Worm (Caenorhabditis elegans) whole organism, L1 larva: ENCODE results near the gene ZK666.1.

Experiments used
- C16A3.4 ChIP-seq: fragments of 150-350 bp; optimal IDR thresholded peaks from 2 replicates; lab custom pipeline; 2014; ENCODE audit warnings: missing biosample characterization, missing genetic modification characterization
- C34B4.2 ChIP-seq: sonication (generic microtip); optimal IDR thresholded peaks from 2 replicates; lab custom pipeline; 2017; ENCODE audit warnings: mild to moderate bottlenecking, missing genetic modification characterization, missing compliant biosample characterization
- Y116A8C.19 ChIP-seq: sonication (generic microtip); optimal IDR thresholded peaks from 2 replicates; lab custom pipeline; 2016; ENCODE audit warnings: missing compliant biosample characterization, missing genetic modification characterization, borderline replicate concordance
- aha-1 ChIP-seq: fragments of 150-350 bp; optimal IDR thresholded peaks from 2 replicates; lab custom pipeline; 2014; ENCODE audit warnings: missing biosample characterization, missing genetic modification characterization
- ama-1 ChIP-seq: fragments of 150-350 bp; optimal IDR thresholded peaks from 2 replicates; lab custom pipeline; 2014
- blmp-1 ChIP-seq: fragments of 150-350 bp; optimal IDR thresholded peaks from 2 replicates; lab custom pipeline; 2014; ENCODE audit warnings: missing biosample characterization, missing genetic modification characterization
- ceh-82 ChIP-seq, 3 experiments: fragments of 150-350 bp in 1 of 3; sonication (generic microtip) in 2 of 3; optimal IDR thresholded peaks; 2 replicates each; lab custom pipeline; 2014 to 2017; ENCODE audit warnings: missing biosample characterization in 3 of 3, missing genetic modification characterization in 3 of 3
- ceh-88 ChIP-seq: fragments of 200-800 bp; sonication (Bioruptor generic); IDR thresholded peaks from 2 replicates; pipeline ENCODE4 v1.3.6; 2022; ENCODE audit warnings: missing genetic modification characterization, missing compliant biosample characterization
- ceh-90 ChIP-seq: sonication (generic microtip); optimal IDR thresholded peaks from 2 replicates; lab custom pipeline; 2016; ENCODE audit warnings: missing genetic modification characterization, missing compliant biosample characterization
- ces-1 ChIP-seq: fragments of 150-350 bp; optimal IDR thresholded peaks from 2 replicates; lab custom pipeline; 2014; ENCODE audit warnings: missing biosample characterization, missing genetic modification reagents, missing genetic modification characterization
- dsc-1 ChIP-seq: sonication (generic microtip); optimal IDR thresholded peaks from 2 replicates; lab custom pipeline; 2016; ENCODE audit warnings: mild to moderate bottlenecking, missing genetic modification characterization, missing compliant biosample characterization
- efl-1 ChIP-seq, 4 experiments: fragments of 150-350 bp; optimal IDR thresholded peaks in 3 of 4; peaks in 1 of 4; 1 replicate in 1 of 4; 2 replicates in 3 of 4; lab custom pipeline; 2014; ENCODE audit warnings: missing biosample characterization in 2 of 4, missing genetic modification characterization in 2 of 4, missing genetic modification reagents in 2 of 4
- efl-3 ChIP-seq: fragments of 200-800 bp; sonication (Bioruptor generic); optimal IDR thresholded peaks from 2 replicates; lab custom pipeline; 2018; ENCODE audit warnings: mild to moderate bottlenecking, missing genetic modification characterization, missing compliant biosample characterization
- egl-27 ChIP-seq, 2 experiments: fragments of 150-350 bp in 1 of 2; sonication (generic microtip); optimal IDR thresholded peaks; 3 replicates each; lab custom pipeline; 2017 to 2018; ENCODE audit warnings: missing biosample characterization in 2 of 2, missing genetic modification characterization in 2 of 2, missing genetic modification reagents in 2 of 2
- elt-2 ChIP-seq: sonication (generic microtip); optimal IDR thresholded peaks from 2 replicates; lab custom pipeline; 2016; ENCODE audit warnings: missing genetic modification characterization, mild to moderate bottlenecking, inconsistent platforms, missing compliant biosample characterization, missing genetic modification reagents
- elt-3 ChIP-seq, 6 experiments: fragments of 150-350 bp in 1 of 6; sonication (generic microtip); optimal IDR thresholded peaks; 2 replicates each; lab custom pipeline; 2017 to 2018; ENCODE audit warnings: missing biosample characterization in 6 of 6, missing genetic modification characterization in 6 of 6, inconsistent platforms in 1 of 6
- fkh-10 ChIP-seq: sonication (generic microtip); optimal IDR thresholded peaks from 2 replicates; lab custom pipeline; 2017; ENCODE audit warnings: missing biosample characterization, missing genetic modification reagents, missing genetic modification characterization
- fkh-4 ChIP-seq: sonication (generic microtip); optimal IDR thresholded peaks from 2 replicates; lab custom pipeline; 2016; ENCODE audit warnings: missing compliant biosample characterization, missing genetic modification characterization, borderline replicate concordance
- fos-1 ChIP-seq: fragments of 150-350 bp; optimal IDR thresholded peaks from 2 replicates; lab custom pipeline; 2014; ENCODE audit warnings: missing biosample characterization, missing genetic modification characterization
- grh-1 ChIP-seq: fragments of 200-800 bp; sonication (Bioruptor generic); IDR thresholded peaks from 2 replicates; pipeline ENCODE4 v1.3.6; 2022; ENCODE audit warnings: missing genetic modification reagents, missing genetic modification characterization, missing compliant biosample characterization
- hlh-17 ChIP-seq: fragments of 200-800 bp; sonication (Bioruptor generic); optimal IDR thresholded peaks from 2 replicates; lab custom pipeline; 2018; ENCODE audit warnings: missing genetic modification characterization, mild to moderate bottlenecking, missing compliant biosample characterization, moderate library complexity, borderline replicate concordance
- hlh-4 ChIP-seq: sonication (generic microtip); optimal IDR thresholded peaks from 2 replicates; lab custom pipeline; 2016; ENCODE audit warnings: mild to moderate bottlenecking, missing genetic modification characterization, missing compliant biosample characterization
- hpl-2 ChIP-seq: fragments of 150-350 bp; optimal IDR thresholded peaks from 2 replicates; lab custom pipeline; 2014; ENCODE audit warnings: missing biosample characterization, missing genetic modification reagents, missing genetic modification characterization
- irx-1 ChIP-seq: sonication (generic microtip); optimal IDR thresholded peaks from 2 replicates; lab custom pipeline; 2016; ENCODE audit warnings: missing genetic modification characterization, missing compliant biosample characterization
- lin-15B ChIP-seq: fragments of 150-350 bp; sonication (generic microtip); optimal IDR thresholded peaks from 3 replicates; lab custom pipeline; 2014; ENCODE audit warnings: missing biosample characterization, missing genetic modification characterization
- lin-35 ChIP-seq, 2 experiments: fragments of 150-350 bp; optimal IDR thresholded peaks; 2 replicates each; lab custom pipeline; 2014; ENCODE audit warnings: missing biosample characterization in 2 of 2, missing genetic modification characterization in 2 of 2, missing genetic modification reagents in 2 of 2
- lin-39 ChIP-seq: fragments of 150-350 bp; optimal IDR thresholded peaks from 2 replicates; lab custom pipeline; 2014; ENCODE audit warnings: missing biosample characterization, missing genetic modification reagents, missing genetic modification characterization
- lir-3 ChIP-seq: sonication (generic microtip); optimal IDR thresholded peaks from 2 replicates; lab custom pipeline; 2016; ENCODE audit warnings: mild to moderate bottlenecking, missing genetic modification characterization, moderate library complexity, missing compliant biosample characterization; ENCODE audit not compliant: poor library complexity
- lsy-2 ChIP-seq, 2 experiments: fragments of 150-350 bp; optimal IDR thresholded peaks; 2 replicates each; lab custom pipeline; 2014; ENCODE audit warnings: missing biosample characterization in 2 of 2, missing genetic modification characterization in 2 of 2
- nhr-11 ChIP-seq: fragments of 150-350 bp; optimal IDR thresholded peaks from 2 replicates; lab custom pipeline; 2014; ENCODE audit warnings: missing biosample characterization, missing genetic modification characterization
- nhr-20 ChIP-seq: sonication (generic microtip); optimal IDR thresholded peaks from 2 replicates; lab custom pipeline; 2016; ENCODE audit warnings: mild to moderate bottlenecking, missing genetic modification characterization, missing compliant biosample characterization
- nhr-28 ChIP-seq: fragments of 150-350 bp; optimal IDR thresholded peaks from 2 replicates; lab custom pipeline; 2014; ENCODE audit warnings: missing biosample characterization, missing genetic modification characterization
- nhr-47 ChIP-seq: sonication (generic microtip); optimal IDR thresholded peaks from 2 replicates; lab custom pipeline; 2016; ENCODE audit warnings: mild to moderate bottlenecking, missing genetic modification characterization, moderate library complexity, missing compliant biosample characterization
- nhr-71 ChIP-seq: sonication (generic microtip); optimal IDR thresholded peaks from 2 replicates; lab custom pipeline; 2016; ENCODE audit warnings: mild to moderate bottlenecking, missing genetic modification characterization, moderate library complexity, missing compliant biosample characterization
- nhr-76 ChIP-seq: sonication (generic microtip); optimal IDR thresholded peaks from 2 replicates; lab custom pipeline; 2017; ENCODE audit warnings: missing biosample characterization, missing genetic modification characterization
- nhr-85 ChIP-seq: sonication (generic microtip); peaks from one replicate; lab custom pipeline; 2016; ENCODE audit warnings: missing genetic modification characterization, inconsistent platforms, missing compliant biosample characterization
- nhr-90 ChIP-seq: sonication (generic microtip); optimal IDR thresholded peaks from 2 replicates; lab custom pipeline; 2016; ENCODE audit warnings: mild to moderate bottlenecking, missing genetic modification characterization, missing compliant biosample characterization; ENCODE audit not compliant: poor library complexity
- pqm-1 ChIP-seq: sonication (generic microtip); optimal IDR thresholded peaks from 3 replicates; lab custom pipeline; 2017; ENCODE audit warnings: missing biosample characterization, missing genetic modification characterization
- snpc-4 ChIP-seq: fragments of 150-350 bp; optimal IDR thresholded peaks from 2 replicates; lab custom pipeline; 2014; ENCODE audit warnings: missing biosample characterization, missing genetic modification characterization
- snu-23 ChIP-seq: sonication (generic microtip); optimal IDR thresholded peaks from 2 replicates; lab custom pipeline; 2016; ENCODE audit warnings: missing genetic modification characterization, missing compliant biosample characterization
- sox-4 ChIP-seq: sonication (generic microtip); optimal IDR thresholded peaks from 2 replicates; lab custom pipeline; 2016; ENCODE audit warnings: missing genetic modification characterization, missing compliant biosample characterization
- tbx-2 ChIP-seq: sonication (generic microtip); optimal IDR thresholded peaks from 2 replicates; lab custom pipeline; 2016; ENCODE audit warnings: missing genetic modification characterization, missing compliant biosample characterization
- unc-86 ChIP-seq: sonication (generic microtip); optimal IDR thresholded peaks from 2 replicates; lab custom pipeline; 2016; ENCODE audit warnings: missing genetic modification characterization, missing compliant biosample characterization
- unc-98 ChIP-seq: fragments of 200-800 bp; sonication (Bioruptor generic); IDR thresholded peaks from 2 replicates; pipeline ENCODE4 v1.3.6; 2022; ENCODE audit warnings: missing genetic modification characterization, missing compliant biosample characterization
- vab-15 ChIP-seq: sonication (generic microtip); optimal IDR thresholded peaks from 2 replicates; lab custom pipeline; 2017; ENCODE audit warnings: missing genotype, mild to moderate bottlenecking, missing genetic modification characterization, missing compliant biosample characterization
- xbp-1 ChIP-seq: sonication (generic microtip); optimal IDR thresholded peaks from 2 replicates; lab custom pipeline; 2016; ENCODE audit warnings: missing genetic modification characterization, missing compliant biosample characterization
- ztf-11 ChIP-seq, 2 experiments: sonication (generic microtip); optimal IDR thresholded peaks; 2 replicates each; lab custom pipeline; 2016 to 2017; ENCODE audit warnings: missing genetic modification characterization in 2 of 2, missing biosample characterization in 1 of 2, missing compliant biosample characterization in 1 of 2

The ZK666.1 gene

ce11 chrII:10450335-10450734 lies 20.8 kb downstream of the ZK666.1 start:
- TF ChIP-seq blmp-1 (tag; lab: Kevin White, UChicago) (peak; percentile 11), hlh-17 (no peak), nhr-28 (tag; lab: Kevin White, UChicago) (no peak), ztf-11 (tag; optimal IDR thresholded peaks at IDR 0.05; lab: Kevin White, UChicago) (no peak), lin-15B (no peak), hpl-2 (no peak), grh-1 (no peak), elt-2 (tag; lab: Kevin White, UChicago) (peak; percentile 37), nhr-71 (tag; lab: Kevin White, UChicago) (peak; percentile 27), elt-3 (tag; optimal IDR thresholded peaks at IDR 0.05; lab: Kevin White, UChicago) (no peak), ceh-82 (tag; optimal IDR thresholded peaks at IDR 0.05; lab: Kevin White, UChicago) (no peak), efl-1 (optimal IDR thresholded peaks at IDR 0.05; lab: Kevin White, UChicago) (peak in 1 of 2 experiments; percentile 12), efl-1 (GFP tag; optimal IDR thresholded peaks at IDR 0.05 in 1 of 2; lab: Kevin White, UChicago) (peak in 1 of 2 experiments; percentile 18), ceh-88 (GFP tag; lab: Robert Waterston, UW) (no peak), lir-3 (tag; lab: Kevin White, UChicago) (no peak), fkh-4 (tag; lab: Kevin White, UChicago) (no peak), xbp-1 (tag; lab: Kevin White, UChicago) (no peak), efl-3 (no peak), lin-35 (GFP tag; optimal IDR thresholded peaks at IDR 0.05; lab: Kevin White, UChicago) (peak in 1 of 2 experiments; percentile 22), egl-27 (tag; optimal IDR thresholded peaks at IDR 0.05; lab: Kevin White, UChicago) (no peak), nhr-90 (tag; lab: Kevin White, UChicago) (peak; percentile 35), aha-1 (no peak), nhr-85 (tag; lab: Kevin White, UChicago) (peak; percentile 12), nhr-20 (tag; lab: Kevin White, UChicago) (no peak), C34B4.2 (tag; lab: Kevin White, UChicago) (no peak), fkh-10 (GFP tag; lab: Kevin White, UChicago) (no peak), pqm-1 (no peak), nhr-47 (peak; percentile 10), snu-23 (GFP tag; lab: Kevin White, UChicago) (peak; percentile 30), fos-1 (tag; lab: Kevin White, UChicago) (no peak), Y116A8C.19 (tag; lab: Kevin White, UChicago) (no peak), C16A3.4 (tag; lab: Kevin White, UChicago) (no peak), lsy-2 (tag; optimal IDR thresholded peaks at IDR 0.05; lab: Kevin White, UChicago) (peak in 1 of 2 experiments; percentile 18), dsc-1 (tag; lab: Kevin White, UChicago) (no peak), unc-98 (GFP tag; lab: Robert Waterston, UW) (no peak), nhr-11 (tag; lab: Kevin White, UChicago) (no peak), tbx-2 (tag; lab: Kevin White, UChicago) (peak; percentile 11), unc-86 (tag; lab: Kevin White, UChicago) (no peak), ama-1 (lab: Kevin White, UChicago) (peak; percentile 69), hlh-4 (tag; lab: Kevin White, UChicago) (no peak), ceh-90 (tag; lab: Kevin White, UChicago) (no peak)
- TF ChIP-seq, all 84 proteins: peak for 12

- TF ChIP-seq vab-15 (tag; lab: Kevin White, UChicago), result no peak
- TF ChIP-seq dsc-1 (tag; lab: Kevin White, UChicago), result no peak
- TF ChIP-seq irx-1 (tag; lab: Kevin White, UChicago), result no peak
- no peak for TF ChIP-seq ces-1
- no peak for TF ChIP-seq unc-86 (tag; lab: Kevin White, UChicago)
- no peak for TF ChIP-seq nhr-76 (tag; lab: Kevin White, UChicago)
- no peak for TF ChIP-seq lsy-2 (tag; optimal IDR thresholded peaks at IDR 0.05; lab: Kevin White, UChicago)
- no peak for TF ChIP-seq snpc-4 (tag; lab: Kevin White, UChicago)
- no peak for TF ChIP-seq hlh-17
- TF ChIP-seq lin-39 (tag; lab: Kevin White, UChicago), result no peak
- no peak for TF ChIP-seq lin-35 (GFP tag; optimal IDR thresholded peaks at IDR 0.05; lab: Kevin White, UChicago)
- no peak for TF ChIP-seq sox-4 (tag; lab: Kevin White, UChicago)
These were observed 21.4 kb downstream of the ZK666.1 start, which contains the start of gene lin-56 for ce11 chrII:10449707-10450106. Gene lin-56 (plus strand): TSS chrII:10450007.
